Fruit fly (Drosophila melanogaster) whole organism, prepupa: ENCODE data around the gene Lsd-2.

Source experiments
- Eip78C ChIP-seq: fragments of 200-800 bp; sonication (Bioruptor generic); peaks from one replicate; lab custom pipeline; 2016; ENCODE audit warnings: missing biosample characterization, missing genetic modification characterization
- Ets96B ChIP-seq: fragments of 200-800 bp; optimal IDR thresholded peaks from 2 replicates; lab custom pipeline; 2019; ENCODE audit warnings: missing biosample characterization, mild to moderate bottlenecking, missing genetic modification characterization, moderate library complexity
- Hr39 ChIP-seq: fragments of 200-800 bp; sonication (Bioruptor generic); optimal IDR thresholded peaks from 2 replicates; lab custom pipeline; 2016; ENCODE audit warnings: missing biosample characterization, missing genetic modification characterization
- Sox102F ChIP-seq: fragments of 200-800 bp; sonication (Bioruptor generic); optimal IDR thresholded peaks from 2 replicates; lab custom pipeline; 2016; ENCODE audit warnings: missing biosample characterization, mild to moderate bottlenecking, missing genetic modification characterization

DNA sequence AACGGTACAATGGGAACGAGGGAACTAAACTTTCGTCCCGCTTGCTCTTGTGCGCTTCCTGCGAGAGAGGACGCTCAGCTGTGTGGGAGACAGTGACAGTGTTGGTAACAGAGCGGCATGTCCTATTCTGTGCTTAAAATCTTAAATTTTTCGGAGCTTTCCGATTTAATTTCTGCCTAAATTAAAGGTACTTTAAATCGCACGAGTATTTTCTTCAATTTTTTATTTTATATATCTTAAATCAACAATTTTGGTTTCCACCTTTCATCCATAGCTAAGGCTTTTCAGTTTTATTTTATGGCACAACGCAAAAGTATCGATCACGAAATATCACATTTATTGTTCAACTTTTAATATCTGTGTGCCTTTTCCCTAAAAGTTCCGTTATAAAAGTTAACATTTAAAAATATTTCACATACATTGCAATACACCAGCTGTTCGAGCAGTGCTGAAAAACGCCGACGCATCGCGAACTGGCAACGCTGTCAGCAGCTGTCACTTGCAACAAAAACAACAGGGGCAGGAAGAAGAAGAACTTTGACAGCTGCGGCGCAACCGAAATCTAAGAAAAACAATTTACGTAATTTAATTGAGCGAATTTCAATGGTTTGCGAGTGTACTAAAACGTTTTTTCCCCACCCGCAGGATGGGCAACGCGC is 12.5 kb downstream of the Lsd-2 start, which contains the start of the genes hiw and ND-B18:
- no peak for TF ChIP-seq Hr39 (GFP tag; lab: Kevin White, UChicago)
- TF ChIP-seq Sox102F (GFP tag; lab: Kevin White, UChicago): no peak
- TF ChIP-seq Eip78C (GFP tag; lab: Kevin White, UChicago): peak; percentile 73
- TF ChIP-seq Ets96B (tag; lab: Kevin White, UChicago): no peak
